Worm (Caenorhabditis elegans) whole organism, L4/young adult: ENCODE results near the gene C31H2.4.

Experiments
- dao-5 ChIP-seq: sonication (generic microtip); optimal IDR thresholded peaks from 2 replicates; lab custom pipeline; 2016; ENCODE audit warnings: missing genotype, missing genetic modification characterization, moderate library complexity, missing compliant biosample characterization
- him-1 ChIP-seq: sonication (generic microtip); optimal IDR thresholded peaks from 2 replicates; lab custom pipeline; 2016; ENCODE audit warnings: missing genotype, missing genetic modification reagents, missing genetic modification characterization, missing compliant biosample characterization

ce11 chrX:5111894-5112293 is 47.6 kb downstream of the C31H2.4 start:
- no peak for TF ChIP-seq him-1 (tag; lab: Kevin White, UChicago)
- no peak for TF ChIP-seq dao-5 (tag; lab: Kevin White, UChicago)
